Worm (Caenorhabditis elegans): ENCODE measurements around the gene F58E6.5.

- TF ChIP-seq unc-39 (tag; optimal IDR thresholded peaks at IDR 0.05) (no peak), zag-1 (tag; optimal IDR thresholded peaks at IDR 0.05) (no peak), elt-1 (tag; optimal IDR thresholded peaks at IDR 0.05) (no peak), nhr-77 (tag; optimal IDR thresholded peaks at IDR 0.05) (no peak), ama-1 (optimal IDR thresholded peaks at IDR 0.05) (no peak)
Measured at ce11 chrV:9775734-9776133, 21.4 kb upstream of the F58E6.5 start, which contains the start of gene F46B6.12.
